Worm (Caenorhabditis elegans) whole organism, L2 larva: ENCODE results near the gene pitr-1.

Source experiments
- aly-2 ChIP-seq: fragments of 150-350 bp; optimal IDR thresholded peaks from 2 replicates; lab custom pipeline; 2014; ENCODE audit warnings: missing biosample characterization, missing genetic modification characterization
- ama-1 ChIP-seq: fragments of 150-350 bp; optimal IDR thresholded peaks from 2 replicates; lab custom pipeline; 2018; ENCODE audit warnings: inconsistent platforms
- ceh-16 ChIP-seq: fragments of 150-350 bp; optimal IDR thresholded peaks from 2 replicates; lab custom pipeline; 2014; ENCODE audit warnings: missing biosample characterization, missing genetic modification characterization
- nhr-10 ChIP-seq: sonication (generic microtip); optimal IDR thresholded peaks from 2 replicates; lab custom pipeline; 2017; ENCODE audit warnings: missing biosample characterization, missing genetic modification characterization
- nhr-11 ChIP-seq: fragments of 150-350 bp; optimal IDR thresholded peaks from 2 replicates; lab custom pipeline; 2014; ENCODE audit warnings: missing biosample characterization, missing genetic modification characterization
- nhr-237 ChIP-seq: fragments of 150-350 bp; optimal IDR thresholded peaks from 2 replicates; lab custom pipeline; 2014; ENCODE audit warnings: missing biosample characterization, missing genetic modification characterization
- nhr-25 ChIP-seq: fragments of 150-350 bp; sonication (generic microtip); optimal IDR thresholded peaks from 3 replicates; lab custom pipeline; 2014; ENCODE audit warnings: missing biosample characterization, missing genetic modification characterization
- nhr-77 ChIP-seq: fragments of 150-350 bp; optimal IDR thresholded peaks from 2 replicates; lab custom pipeline; 2014; ENCODE audit warnings: missing biosample characterization, missing genetic modification characterization
- unc-55 ChIP-seq: fragments of 150-350 bp; sonication (generic microtip); optimal IDR thresholded peaks from 3 replicates; lab custom pipeline; 2014; ENCODE audit warnings: missing biosample characterization, missing genetic modification reagents, missing genetic modification characterization
- unc-62 ChIP-seq: fragments of 150-350 bp; optimal IDR thresholded peaks from 2 replicates; lab custom pipeline; 2014; ENCODE audit warnings: missing biosample characterization, missing genetic modification reagents, missing genetic modification characterization
- zag-1 ChIP-seq: fragments of 150-350 bp; optimal IDR thresholded peaks from 2 replicates; lab custom pipeline; 2014; ENCODE audit warnings: missing biosample characterization, missing genetic modification characterization
- ztf-4 ChIP-seq: fragments of 150-350 bp; optimal IDR thresholded peaks from 2 replicates; lab custom pipeline; 2014; ENCODE audit warnings: missing biosample characterization, missing genetic modification characterization

- TF ChIP-seq ceh-16 (tag; lab: Kevin White, UChicago), result no peak
- TF ChIP-seq ama-1 (lab: Kevin White, UChicago), result no peak
- TF ChIP-seq nhr-25, result no peak
- no peak for TF ChIP-seq unc-55 (GFP tag; lab: Kevin White, UChicago)
- no peak for TF ChIP-seq unc-62 (GFP tag; lab: Kevin White, UChicago)
- TF ChIP-seq zag-1 (tag; lab: Kevin White, UChicago), result no peak
- TF ChIP-seq nhr-77 (tag; lab: Kevin White, UChicago), result no peak
- no peak for TF ChIP-seq aly-2
- TF ChIP-seq nhr-237 (tag; lab: Kevin White, UChicago), result no peak
- no peak for TF ChIP-seq nhr-11 (tag; lab: Kevin White, UChicago)
- TF ChIP-seq ztf-4 (tag; lab: Kevin White, UChicago), result no peak
- no peak for TF ChIP-seq nhr-10 (tag; lab: Kevin White, UChicago)
Measured at ce11 chrIV:7426055-7426454, 32.2 kb downstream of the pitr-1 start.
